Worm (Caenorhabditis elegans) whole organism, mixed stage, embryonic: Measurements from ENCODE around the gene tmem-131.

Experiments used
- blmp-1 ChIP-seq: fragments of 150-350 bp; optimal IDR thresholded peaks from 2 replicates; lab custom pipeline; 2014; ENCODE audit warnings: missing biosample characterization, missing genetic modification characterization
- cnd-1 ChIP-seq: fragments of 200-800 bp; sonication (Bioruptor generic); optimal IDR thresholded peaks from 2 replicates; lab custom pipeline; 2018; ENCODE audit warnings: mild to moderate bottlenecking, missing genetic modification characterization, missing compliant biosample characterization
- lsy-2 ChIP-seq: fragments of 150-350 bp; optimal IDR thresholded peaks from 2 replicates; lab custom pipeline; 2014; ENCODE audit warnings: missing biosample characterization, missing genetic modification characterization
- nhr-76 ChIP-seq: sonication (generic microtip); optimal IDR thresholded peaks from 2 replicates; lab custom pipeline; 2017; ENCODE audit warnings: missing biosample characterization, missing genetic modification characterization
- pha-4 ChIP-seq: fragments of 150-350 bp; optimal IDR thresholded peaks from 2 replicates; lab custom pipeline; 2018; ENCODE audit warnings: missing biosample characterization, missing genetic modification reagents, missing genetic modification characterization
- ztf-11 ChIP-seq: fragments of 150-350 bp; optimal IDR thresholded peaks from 2 replicates; lab custom pipeline; 2014; ENCODE audit warnings: missing biosample characterization, missing genetic modification characterization

- TF ChIP-seq lsy-2 (tag; lab: Kevin White, UChicago) (no peak), ztf-11 (tag; lab: Kevin White, UChicago) (no peak), pha-4 (tag; lab: Kevin White, UChicago) (no peak), nhr-76 (no peak), blmp-1 (tag; lab: Kevin White, UChicago) (no peak), cnd-1 (tag; lab: Kevin White, UChicago) (no peak)
These were observed 46.8 kb downstream of the tmem-131 start for ce11 chrIII:4951210-4951609.
